Fruit fly (Drosophila melanogaster): Measurements from ENCODE around the gene f-cup.
A peak's percentile ranks its signal among the peaks of the same experiment; 100 is the strongest.

f-cup gene

DNA sequence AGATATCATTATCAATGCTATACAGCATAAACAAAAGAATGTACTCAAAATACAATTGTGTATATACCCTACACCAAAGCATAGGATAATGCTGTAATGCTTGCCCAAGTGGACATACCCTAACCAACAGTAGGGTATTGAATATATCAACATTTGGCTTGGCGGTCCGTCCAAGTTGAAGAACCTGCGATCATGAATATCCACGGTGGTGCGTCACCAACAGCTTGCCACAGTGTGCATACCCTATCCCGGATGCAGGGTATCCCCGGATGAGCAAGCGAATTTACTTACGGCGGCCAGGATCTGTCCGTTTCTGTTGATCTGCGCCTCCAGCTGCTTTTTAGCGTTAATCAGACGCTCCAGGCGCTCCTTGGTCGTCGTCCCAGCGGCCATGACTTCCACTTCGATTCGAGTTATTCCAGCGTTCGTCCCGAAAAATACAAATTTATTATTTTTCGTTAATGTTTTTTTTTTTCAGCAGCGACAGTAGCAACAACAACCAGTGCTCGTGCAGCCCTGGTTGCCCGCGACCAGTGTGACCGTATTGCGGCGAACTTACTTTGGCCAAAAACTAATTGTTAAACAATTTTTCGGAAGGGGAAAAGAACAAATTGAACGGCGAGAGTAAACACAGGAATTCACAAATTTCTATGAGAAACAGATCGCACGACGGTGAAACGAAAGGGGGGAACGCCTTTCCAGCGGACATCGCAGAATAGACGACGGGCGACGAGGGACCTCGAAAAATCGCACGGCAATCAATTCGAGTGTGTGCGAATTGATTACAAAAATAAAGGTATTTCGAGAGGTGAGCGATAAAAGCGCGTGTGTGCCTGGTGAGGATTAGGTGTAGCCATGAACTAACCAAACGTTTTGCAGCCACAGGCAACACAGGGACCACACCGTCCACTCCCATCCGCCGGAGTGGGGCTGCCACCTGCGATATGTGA, 24.2 kb downstream of the f-cup start, which contains the start of the genes Lkb1 and CG9588:
Gene Lkb1 (plus strand): TSS at position 413 of the 950 bp plus-strand sequence.
Gene CG9588 (minus strand): TSS at position 545 of the 950 bp plus-strand sequence.
- no peak for TF ChIP-seq noc (tag; optimal IDR thresholded peaks at IDR 0.05)

DNA sequence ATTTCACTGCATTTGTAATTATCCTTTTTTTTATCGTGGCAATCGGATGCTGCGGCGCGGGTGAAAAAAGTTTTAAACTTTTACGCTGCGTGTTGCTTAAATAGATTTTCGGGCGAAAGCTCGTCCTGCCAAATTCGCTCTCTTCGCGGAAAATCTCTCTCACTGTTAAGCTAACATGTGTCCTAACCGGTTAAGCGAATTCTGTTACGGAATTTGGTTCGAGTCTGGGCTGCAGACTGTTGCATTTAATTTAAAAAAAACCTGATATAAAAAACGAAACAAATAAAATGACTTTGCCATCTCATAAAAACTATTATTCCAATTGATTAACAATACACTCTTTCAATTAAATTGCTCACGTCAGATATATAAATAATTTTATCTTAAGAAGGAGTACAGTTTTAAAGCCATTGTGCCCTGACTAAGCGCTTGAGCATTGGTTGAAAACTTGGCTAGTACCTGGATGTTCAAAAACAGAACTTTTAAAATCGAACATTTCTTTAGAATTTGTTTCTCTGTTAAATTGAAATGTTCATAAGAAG, 26.1 kb downstream of the f-cup start, which contains the start of gene Task6:
Gene Task6 (minus strand): TSS at position 51 of the 542 bp plus-strand sequence.
- TF ChIP-seq noc (tag; optimal IDR thresholded peaks at IDR 0.05), result no peak

DNA sequence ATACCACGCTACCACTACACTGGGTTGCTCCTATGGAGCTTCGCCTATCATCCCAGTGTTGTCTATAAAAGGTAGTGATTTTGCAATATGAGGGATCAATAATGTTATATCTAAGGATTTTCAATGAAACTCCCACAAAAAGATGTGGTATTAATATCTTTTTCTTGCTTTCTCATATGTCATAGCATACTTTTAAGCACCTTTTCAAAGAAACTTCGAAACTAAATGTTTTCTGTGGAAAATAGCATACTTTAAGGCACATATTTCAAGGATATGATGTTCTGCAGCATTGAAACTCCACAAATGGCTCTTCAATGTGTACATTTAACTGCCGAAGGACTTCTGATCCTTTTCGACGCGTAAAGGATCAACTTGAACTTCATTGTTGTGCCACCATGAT, 27.7 kb downstream of the f-cup start:
- TF ChIP-seq noc (tag; optimal IDR thresholded peaks at IDR 0.05), result no peak

DNA sequence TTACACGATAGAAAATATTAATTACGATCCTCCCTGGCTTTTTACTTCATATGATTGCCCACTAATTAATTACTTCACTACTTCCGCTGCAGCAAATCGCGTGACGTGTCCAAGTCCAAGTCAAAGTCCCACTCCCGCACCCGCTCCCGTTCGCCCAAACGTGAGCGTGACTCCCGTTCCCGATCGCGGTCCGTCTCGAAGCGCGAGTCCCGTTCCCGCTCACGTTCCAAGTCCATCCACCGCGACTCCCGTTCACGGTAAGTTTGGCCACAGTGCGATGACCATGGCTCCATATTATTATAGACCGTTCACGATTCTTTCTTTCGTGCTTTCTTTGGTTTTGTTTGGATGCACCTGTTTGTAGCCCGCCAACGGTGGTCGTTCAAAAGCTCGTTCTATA, 34.6 kb downstream of the f-cup start:
- no peak for TF ChIP-seq noc (tag; optimal IDR thresholded peaks at IDR 0.05)

DNA sequence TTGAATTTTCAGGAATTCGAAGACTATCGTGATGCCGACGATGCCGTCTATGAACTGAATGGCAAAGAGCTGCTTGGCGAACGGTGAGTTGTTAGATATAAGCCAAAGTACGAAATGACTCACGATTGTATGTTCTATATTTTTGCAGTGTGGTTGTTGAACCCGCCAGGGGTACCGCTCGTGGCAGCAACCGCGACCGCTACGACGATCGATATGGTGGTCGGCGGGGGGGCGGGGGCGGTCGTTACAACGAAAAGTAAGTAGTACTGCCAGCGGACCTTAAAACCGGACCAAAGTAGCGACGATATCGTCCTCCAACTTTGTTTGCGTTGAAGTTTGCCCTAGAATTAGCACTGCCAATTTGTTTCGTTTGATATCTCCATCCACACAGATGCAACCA, 38.5 kb downstream of the f-cup start:
- TF ChIP-seq noc (tag; optimal IDR thresholded peaks at IDR 0.05), result no peak

DNA sequence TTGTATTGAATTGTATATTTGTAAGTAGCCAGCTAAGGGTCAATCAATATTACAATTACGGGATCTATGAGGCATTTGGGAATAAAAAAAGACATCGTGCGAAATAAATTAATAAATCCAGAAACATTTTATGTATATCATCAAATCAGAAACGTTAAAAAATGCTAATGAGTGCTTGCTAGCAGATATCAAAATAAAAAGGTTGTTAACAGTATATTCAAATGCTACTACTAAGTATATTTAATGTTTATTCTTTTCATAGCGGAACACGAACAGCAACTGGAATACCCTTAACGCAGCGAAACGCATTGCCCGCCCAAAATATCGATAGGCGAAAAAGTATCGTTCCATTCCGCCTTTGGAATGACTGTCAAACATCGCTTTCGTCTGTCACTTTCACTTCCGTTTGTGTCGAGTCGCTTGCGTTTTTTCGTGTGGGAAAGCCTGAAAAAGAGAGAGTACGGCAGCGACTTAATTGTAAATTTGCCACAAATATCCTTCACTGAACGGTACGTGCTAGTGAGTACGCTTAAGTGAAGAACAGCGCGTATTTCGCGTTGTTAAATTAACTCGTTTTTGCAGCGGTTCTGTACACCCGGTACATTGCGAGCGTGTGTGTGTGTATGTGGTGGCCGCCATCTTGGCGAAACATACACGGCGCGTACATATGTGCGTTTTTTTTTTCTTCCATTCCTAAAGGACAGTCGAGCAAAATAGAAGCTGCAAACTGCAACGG, 39.5 kb downstream of the f-cup start, which contains the start of gene B52:
Gene B52 (plus strand): TSS at position 388 of the 736 bp plus-strand sequence.
- peak; percentile 71 for TF ChIP-seq noc (tag; optimal IDR thresholded peaks at IDR 0.05)

DNA sequence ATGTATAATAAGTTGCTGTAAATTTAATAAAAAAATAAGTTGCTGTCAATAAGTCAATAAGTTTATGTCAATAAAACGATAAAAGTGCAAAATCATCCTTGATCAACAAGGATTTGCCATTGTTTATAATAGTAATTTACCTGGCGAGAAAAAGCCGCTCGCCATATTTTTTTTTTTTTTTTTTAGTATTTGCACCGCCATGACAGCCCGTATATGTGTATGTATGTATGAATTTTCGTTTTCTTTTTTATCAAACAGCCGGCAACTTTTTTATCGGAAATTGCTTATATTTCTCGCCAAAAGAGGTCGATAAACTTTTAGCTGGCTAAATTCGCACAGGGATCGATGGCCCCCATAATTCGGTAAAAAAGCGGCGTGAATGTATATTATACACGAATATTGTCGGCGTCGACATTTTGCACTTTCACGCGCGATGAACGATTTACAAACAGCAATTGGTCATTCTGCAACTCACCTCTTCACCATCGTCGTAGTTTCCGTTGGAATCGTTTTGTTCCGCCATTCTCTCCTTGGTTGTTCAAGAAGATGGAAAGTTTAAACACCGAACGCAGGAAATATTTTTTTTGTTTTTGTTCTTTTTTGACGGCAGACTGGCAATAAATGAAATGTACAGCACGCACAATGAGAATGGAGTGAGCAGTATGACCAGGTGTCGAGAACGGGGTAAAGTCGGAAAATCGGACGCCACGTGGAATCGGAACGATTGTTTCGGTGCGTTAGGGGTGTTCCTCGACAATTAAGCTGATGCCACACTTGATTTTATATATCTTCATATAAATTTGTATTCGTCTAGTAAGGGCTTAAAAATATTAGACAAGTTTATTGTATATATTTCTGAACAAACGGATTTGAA, 40.5 kb downstream of the f-cup start, which contains the start of gene Hrb87F:
Gene Hrb87F (minus strand): TSS at position 667 of the 874 bp plus-strand sequence.
- TF ChIP-seq noc (tag; optimal IDR thresholded peaks at IDR 0.05), result no peak

DNA sequence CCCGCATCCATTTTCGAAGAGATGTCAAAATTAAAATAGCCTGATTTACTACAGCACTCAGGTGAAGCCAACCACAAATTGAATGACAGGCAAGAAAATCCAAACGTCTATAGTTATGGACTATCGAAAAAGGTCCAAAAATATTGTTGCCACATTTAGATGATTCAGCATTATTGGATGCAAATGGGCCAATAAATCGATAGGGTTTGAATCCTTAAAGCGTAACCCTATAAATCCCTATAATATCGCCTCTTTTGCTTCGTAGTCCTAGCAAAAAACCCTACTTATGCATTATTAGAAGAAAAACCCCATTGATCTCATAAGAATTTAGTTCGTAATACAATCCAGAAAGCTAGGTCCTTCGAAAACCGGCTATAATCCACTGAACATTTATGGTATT, 44.3 kb downstream of the f-cup start, which contains the start of gene Rbp4:
Gene Rbp4 (minus strand): TSS at position 101 of the 400 bp plus-strand sequence.
- TF ChIP-seq noc (tag; optimal IDR thresholded peaks at IDR 0.05), result no peak

DNA sequence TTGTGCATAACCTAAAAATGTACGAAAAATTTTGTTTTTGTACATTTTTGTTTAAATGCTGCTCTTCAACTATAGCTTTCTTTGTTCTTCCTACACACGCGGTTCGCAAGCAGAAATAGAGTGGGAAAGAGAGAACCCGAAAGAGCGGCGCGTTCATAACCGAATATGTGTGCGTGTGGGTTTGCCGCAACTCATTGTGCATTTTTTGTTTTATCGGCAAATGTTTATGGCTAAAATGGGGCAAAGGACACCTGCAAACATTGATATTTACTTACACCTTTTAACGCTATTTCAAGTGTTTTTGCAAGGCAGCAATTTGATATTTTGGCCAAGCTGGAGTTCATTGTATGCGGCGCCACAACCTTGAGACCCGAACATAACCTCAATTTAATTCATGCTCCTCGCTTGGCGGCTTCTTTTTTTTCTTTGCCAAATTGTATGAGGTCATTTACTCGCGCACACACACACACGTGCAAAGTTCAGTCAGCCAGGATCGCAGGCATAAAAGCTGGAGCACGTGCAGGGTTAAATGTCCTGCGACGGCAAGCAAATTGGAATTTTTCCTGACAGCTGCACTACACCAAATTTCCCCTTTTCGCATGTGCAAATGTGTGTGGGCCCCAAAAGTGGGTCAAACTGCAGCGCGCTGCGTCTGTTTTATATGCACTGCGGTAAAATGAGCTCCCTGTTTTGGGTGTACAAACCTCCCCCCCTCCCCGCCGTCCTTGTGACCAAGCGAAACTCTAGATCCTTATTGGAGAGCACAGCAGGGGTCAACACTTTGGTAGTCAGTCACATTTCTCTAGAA, 52.7 kb downstream of the f-cup start:
- no peak for TF ChIP-seq noc (tag; optimal IDR thresholded peaks at IDR 0.05)

DNA sequence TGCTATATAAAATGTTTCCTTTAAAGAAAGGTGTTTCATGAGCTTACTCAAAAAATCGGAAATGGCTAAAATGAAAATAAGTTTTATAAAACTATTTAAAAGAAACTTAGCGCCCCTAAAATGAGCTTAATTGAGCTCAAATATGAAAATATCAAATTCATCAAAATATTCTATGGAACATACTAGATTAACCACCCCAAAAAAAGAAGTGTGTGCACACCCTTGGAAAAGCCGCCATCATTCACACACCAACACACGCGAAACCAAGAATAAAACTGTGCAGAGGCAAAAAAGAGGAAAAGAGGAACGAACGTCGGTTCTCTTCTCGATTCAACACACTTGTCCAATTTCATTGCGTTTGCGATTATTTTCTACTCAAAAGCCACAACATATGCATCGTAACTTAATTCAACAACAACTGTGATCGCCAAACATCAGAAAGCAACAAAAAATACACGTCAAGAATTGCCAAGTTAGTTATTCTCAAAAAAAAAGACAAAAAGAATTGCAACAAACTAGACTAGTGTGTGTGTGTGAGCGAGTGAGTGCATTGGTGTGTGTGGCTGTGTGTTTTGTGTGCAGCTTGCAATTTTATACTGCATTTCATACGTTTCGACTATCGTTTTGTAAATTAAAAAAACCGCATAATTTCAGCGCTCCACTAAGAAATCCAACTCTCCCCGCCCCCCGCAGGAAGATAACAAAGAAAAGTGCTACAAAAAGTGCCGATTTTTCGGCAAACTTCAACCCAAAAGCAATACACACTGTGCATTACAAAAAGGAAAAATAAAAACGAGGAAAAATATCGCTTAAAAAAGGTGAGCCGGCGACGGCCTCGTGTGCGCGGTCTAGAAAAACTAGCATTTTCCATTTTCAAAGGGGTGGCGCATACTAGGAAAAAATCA, 53.7 kb downstream of the f-cup start, which contains the start of gene rin:
Gene rin (plus strand): TSS at position 276 of the 905 bp plus-strand sequence.
- no peak for TF ChIP-seq noc (tag; optimal IDR thresholded peaks at IDR 0.05)

DNA sequence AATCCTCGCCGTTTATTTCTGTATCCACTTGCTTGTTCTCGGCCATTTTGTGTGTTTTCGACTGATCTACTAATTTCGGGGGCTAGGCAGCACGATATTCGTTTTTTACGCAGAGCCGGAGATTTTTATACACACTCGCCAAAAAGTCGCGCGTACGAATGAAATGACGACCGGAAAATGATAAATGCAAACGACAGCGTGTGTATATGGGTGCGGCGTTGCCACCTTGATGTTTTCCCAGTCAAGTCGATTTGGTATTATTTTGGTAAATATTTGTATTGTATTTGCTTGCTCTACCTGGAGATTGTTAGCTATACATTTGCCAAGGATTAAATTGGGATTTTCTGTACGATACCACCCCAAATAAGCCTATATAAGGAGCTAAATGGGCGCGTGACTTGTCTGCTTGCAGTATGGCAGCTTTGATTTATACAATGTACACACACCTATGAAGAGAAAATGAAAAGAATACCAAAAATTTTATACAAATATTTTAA, 54.7 kb downstream of the f-cup start, which contains the start of gene sqd:
Gene sqd (minus strand): TSS at position 431 of the 497 bp plus-strand sequence.
- no peak for TF ChIP-seq noc (tag; optimal IDR thresholded peaks at IDR 0.05)

Data from whole organism, larva.